Fruit fly (Drosophila melanogaster) S2 (cell line): ENCODE results near the gene CG9799.

ENCODE experiments used
- CG8478 ChIP-seq: fragments of >200 bp; optimal IDR thresholded peaks from 2 replicates; lab custom pipeline; 2018
- CTCF ChIP-seq, 2 experiments: fragments of >200 bp; optimal IDR thresholded peaks; 2 replicates each; lab custom pipeline; 2018

CG9799 gene

DNA sequence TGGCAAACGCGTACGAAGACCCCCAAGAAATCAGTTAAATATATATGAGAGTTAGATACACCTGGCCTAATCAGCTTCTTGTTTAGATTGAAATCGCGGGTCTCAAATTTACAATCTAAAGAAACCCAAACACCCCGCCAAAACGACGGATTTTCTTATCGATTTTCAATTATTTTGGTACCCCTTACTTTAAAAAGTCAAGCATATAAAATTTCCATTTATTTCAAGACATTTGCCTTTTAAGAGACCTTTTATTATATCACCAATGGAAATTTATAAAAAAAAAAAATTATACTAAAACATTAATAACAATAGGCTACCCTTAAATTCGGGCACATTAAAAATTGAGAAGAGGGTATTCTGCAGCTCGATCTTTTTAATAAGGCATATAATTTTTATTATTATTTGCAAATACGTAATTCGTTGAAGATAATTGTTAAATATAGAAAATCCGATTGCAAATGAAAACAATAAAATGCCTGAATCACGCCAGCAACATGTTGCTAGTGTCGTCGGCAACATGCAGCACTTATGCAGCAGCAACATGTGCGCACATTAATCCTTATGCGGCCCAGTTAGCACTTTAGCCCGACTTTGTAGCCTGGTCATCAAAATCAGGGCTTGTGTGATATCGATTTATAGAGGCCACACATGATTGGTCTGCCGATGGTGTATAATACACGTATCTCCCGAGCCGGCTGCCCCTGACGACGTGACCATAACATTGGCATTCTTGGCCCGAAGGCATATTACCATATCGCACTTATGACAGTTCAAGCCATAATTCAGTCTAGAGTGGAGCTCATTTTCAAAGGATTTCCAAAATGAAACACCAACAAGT, 16.4 kb downstream of the CG9799 start, which contains the start of the genes Lip3 and CG34309:
Lip3 (minus strand) TSS at position 65 of the 841 bp plus-strand sequence.
CG34309 (plus strand) TSS at position 791 of the 841 bp plus-strand sequence.
- TF ChIP-seq CTCF (optimal IDR thresholded peaks at IDR 0.05; lab: Kevin White, UChicago) (no peak), CG8478 (lab: Kevin White, UChicago) (no peak)

DNA sequence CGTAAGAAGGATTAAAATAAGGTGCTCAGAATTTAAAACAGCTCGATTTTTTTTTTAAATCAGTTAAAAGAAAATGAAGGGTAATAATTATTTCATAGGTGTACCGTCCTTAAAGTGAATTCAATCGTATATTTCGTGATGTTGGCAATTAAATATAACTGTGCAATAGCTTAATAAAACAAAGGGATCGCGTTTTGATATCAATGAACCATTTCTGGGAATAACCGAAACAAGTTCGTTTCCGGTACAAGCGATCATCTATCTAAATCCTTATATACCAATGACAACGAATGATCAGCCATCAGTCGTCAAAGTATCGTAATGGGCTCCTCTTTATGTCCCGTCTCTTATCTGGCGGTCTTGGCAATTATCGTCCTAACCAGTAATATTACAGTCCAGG, 19.2 kb downstream of the CG9799 start, which contains the start of gene CheA87a:
CheA87a (plus strand) TSS at position 301 of the 400 bp plus-strand sequence.
- TF ChIP-seq CTCF (optimal IDR thresholded peaks at IDR 0.05; lab: Kevin White, UChicago): no peak
- no peak for TF ChIP-seq CG8478 (lab: Kevin White, UChicago)

DNA sequence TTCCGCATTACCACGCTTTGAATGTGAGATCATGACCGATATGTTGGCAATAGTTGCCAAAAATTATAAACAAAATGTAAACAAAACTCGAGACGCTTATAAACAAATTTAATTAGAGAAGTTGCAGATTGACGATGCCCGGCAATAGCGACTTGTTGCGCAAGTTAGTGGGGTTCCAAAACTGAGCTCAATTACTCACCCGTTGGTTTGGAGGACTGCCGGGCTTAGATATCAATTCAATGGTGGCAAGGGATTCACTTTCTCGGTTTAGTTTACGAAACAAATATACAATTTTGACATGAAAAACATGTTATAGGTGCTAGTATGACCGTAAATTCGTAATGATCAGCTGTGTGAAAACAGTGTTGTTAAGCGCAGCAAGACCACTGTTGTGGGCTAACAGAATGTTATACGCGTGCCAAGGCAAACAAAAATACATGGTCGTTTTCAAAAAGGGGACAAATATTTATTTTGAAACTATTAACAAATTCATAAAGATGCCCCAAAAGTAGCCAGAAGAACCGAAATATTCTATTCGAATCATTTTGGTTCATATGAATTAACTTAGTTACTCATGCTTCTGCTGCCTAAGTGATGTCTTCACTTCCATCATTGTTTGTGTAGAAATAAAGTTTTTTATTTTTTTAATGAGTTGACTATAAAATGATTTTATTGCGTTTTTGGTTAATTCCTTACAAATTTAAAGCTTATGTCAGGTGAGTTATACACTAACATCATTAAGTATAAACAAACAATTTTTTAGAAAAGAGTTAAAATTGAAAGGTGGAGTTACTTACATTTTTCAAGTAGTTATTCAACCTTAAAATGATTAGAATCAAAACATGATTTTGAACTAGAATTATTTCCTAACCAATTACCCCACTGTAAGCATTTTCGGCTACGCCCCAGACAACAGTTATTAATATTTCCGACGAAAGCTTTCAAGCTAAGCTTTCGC, 21.7 kb downstream of the CG9799 start, which contains the start of gene Elp6:
Elp6 (minus strand) TSS at position 350 of the 958 bp plus-strand sequence.
- TF ChIP-seq CTCF (optimal IDR thresholded peaks at IDR 0.05; lab: Kevin White, UChicago) (no peak), CG8478 (lab: Kevin White, UChicago) (no peak)

DNA sequence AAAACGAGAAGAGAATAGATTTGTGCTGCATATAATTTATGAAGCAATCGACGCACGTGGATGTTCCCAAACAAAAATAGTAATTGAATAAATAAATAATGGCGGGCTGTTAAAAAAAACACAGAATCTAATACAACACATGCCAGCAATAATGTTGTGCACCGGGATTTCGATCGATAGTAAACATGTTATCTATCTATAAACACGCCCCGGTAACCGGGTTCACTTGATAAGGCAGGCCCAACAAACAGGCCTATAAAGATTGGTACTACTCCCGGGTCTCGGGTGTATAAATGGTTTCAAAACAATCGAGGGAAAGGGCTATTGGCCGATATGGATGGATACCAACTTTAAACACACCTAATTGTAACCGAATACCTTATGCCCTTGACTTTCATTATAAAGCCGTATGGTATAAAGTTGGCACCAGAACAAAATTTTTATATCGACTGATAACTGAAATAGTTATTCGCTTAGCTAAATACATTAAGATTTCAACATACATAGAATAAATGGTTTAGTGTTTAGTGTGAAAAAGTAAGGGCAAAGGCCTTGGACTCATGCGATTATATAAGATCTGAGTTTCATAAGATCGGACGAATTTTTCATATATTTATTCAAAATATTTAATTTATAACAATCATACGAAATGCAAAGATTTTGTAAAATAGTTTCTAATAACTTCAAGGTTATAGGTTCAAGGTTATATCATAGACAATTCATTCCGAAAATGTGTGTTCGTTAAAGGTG, 22.7 kb downstream of the CG9799 start:
- TF ChIP-seq CG8478 (lab: Kevin White, UChicago): no peak
- TF ChIP-seq CTCF (optimal IDR thresholded peaks at IDR 0.05; lab: Kevin White, UChicago): no peak

DNA sequence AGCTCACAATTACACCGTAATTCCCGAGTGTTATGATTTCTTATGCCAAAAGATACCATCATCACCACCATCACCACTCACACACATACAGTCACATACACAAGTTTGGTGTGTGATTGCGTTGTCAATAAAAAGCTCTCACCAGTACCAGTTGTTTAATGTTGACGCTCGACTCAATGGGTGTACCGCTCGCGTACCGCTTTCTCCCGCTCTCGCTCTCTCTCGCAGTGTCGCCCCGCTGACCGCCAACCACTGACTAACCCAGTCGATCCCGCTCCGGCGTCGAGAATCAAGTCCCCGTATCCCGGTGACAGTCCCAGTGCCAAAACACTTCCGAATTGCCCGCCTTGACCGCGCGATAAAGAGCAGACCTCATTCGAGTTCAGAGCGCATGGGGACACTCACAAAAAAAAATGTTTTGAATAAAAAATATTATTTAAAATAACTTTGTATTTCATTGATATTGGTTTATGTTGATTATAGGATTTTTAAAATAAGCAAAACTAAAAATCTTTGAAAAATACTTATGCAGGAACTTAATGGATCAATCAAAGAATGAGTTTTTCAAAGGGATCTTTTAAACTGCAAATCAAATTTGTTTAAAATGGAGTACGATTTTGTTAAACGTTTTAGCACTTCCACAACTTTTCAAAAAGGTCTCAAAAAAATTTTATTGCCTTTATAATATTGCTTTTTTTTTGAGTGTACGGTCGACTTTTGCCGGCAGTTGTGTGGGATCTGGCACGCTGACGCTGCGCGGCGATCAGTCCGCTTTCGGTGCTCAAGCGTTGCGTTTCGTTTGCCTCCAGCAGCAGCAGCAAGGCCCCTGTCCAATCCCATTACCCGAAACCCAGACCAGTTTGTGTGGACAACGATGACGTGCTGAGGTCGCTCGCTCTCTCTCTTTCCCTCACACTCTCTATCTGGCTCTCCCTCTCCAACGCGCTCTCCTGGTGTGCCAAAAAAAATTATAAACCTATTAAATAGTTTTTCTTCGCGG, 24.0 kb downstream of the CG9799 start, which contains the start of gene Dic1:
Dic1 (plus strand) TSS at position 764 of the 1,000 bp plus-strand sequence.
- TF ChIP-seq CTCF (optimal IDR thresholded peaks at IDR 0.05; lab: Kevin White, UChicago) (no peak), CG8478 (lab: Kevin White, UChicago) (no peak)

DNA sequence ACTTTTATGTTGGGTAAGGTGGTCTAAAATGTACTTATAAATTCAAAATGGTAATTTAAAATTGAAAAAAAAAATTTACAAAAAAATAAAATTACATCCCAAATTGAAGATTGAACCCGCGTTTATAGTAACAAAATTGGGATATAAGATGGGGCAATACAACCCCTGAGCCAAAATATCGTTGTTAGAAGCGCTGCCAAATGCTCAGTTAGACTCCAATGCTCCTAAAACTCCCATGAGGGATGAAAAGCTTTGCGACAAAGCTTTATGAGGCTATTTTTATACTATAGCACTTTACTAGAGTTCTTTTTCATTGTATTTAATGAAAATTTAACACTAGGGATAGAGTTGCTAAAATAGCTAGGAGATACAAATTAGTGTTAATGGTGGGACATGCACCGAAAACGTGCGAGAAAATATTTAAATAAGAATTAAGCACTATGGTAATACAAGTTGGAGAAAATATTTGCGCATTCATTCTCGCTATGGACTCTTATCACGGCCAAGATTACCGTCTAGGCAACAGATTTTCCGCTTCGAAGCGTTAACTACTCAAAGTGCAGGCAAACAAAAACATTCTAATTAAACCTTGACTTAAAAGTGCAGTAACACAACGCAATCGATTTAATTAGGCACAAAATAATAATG, 25.0 kb downstream of the CG9799 start:
- no peak for TF ChIP-seq CTCF (optimal IDR thresholded peaks at IDR 0.05; lab: Kevin White, UChicago)
- no peak for TF ChIP-seq CG8478 (lab: Kevin White, UChicago)

DNA sequence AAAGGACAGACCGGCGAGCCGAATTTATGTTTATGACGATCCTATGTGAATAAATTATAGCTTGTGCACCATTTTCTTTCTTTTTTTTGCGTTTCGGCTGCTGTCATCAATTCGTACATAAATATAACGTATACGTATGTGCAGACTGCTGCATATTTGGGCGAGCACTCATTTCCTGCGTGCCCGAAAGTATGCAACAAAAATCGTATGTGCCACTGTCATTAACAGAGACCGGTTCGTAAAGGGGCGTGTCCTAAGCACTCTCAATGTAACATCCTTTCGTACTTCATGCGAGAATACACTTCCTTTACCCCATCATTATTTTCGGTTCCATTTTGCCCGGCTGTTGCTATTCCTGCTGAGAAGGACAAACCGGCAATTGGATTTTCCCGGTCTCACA, 28.4 kb downstream of the CG9799 start:
- TF ChIP-seq CTCF (optimal IDR thresholded peaks at IDR 0.05; lab: Kevin White, UChicago): no peak
- no peak for TF ChIP-seq CG8478 (lab: Kevin White, UChicago)

DNA sequence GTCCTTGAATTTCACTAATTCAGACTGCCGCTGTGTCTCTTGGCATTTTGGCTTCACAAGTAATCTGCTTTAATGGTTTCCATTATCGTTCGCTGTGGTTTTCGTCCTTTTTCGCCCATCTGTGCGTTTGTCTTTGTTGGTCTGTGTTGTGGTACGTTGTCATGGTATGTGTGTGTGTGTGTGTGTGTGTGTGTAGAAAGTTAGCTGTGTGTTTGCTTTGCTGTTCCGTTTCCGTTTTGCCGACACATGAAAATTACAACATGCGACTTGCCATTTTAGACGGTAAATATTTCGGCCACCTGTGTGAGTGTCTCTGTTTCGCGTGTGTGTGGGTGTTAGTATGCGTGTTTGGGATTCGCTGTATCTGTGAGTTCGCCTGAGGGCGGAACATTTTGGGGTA, 31.5 kb downstream of the CG9799 start:
- TF ChIP-seq CG8478 (lab: Kevin White, UChicago) (no peak), CTCF (optimal IDR thresholded peaks at IDR 0.05; lab: Kevin White, UChicago) (no peak)

DNA sequence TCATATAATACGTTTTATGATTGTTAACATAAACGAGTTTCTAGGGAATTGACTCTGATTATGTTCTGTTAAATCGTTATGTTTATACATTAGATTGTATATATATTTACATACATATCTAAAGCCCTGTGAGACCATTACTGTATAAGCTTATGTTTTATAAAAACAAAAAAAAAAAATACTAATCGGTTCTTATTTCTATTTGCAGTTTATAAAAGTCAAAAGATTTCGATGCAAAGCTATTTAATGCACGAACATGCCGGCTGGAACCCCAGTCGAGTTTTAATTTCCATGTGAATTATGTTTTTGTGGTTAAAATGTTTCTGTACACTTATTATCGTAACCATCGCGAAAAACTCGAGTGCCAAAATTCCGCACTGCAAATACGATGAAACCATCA, 35.1 kb downstream of the CG9799 start, which contains the start of gene mthl12:
mthl12 (plus strand) TSS at position 301 of the 400 bp plus-strand sequence.
- TF ChIP-seq CG8478 (lab: Kevin White, UChicago) (no peak), CTCF (optimal IDR thresholded peaks at IDR 0.05; lab: Kevin White, UChicago) (no peak)

DNA sequence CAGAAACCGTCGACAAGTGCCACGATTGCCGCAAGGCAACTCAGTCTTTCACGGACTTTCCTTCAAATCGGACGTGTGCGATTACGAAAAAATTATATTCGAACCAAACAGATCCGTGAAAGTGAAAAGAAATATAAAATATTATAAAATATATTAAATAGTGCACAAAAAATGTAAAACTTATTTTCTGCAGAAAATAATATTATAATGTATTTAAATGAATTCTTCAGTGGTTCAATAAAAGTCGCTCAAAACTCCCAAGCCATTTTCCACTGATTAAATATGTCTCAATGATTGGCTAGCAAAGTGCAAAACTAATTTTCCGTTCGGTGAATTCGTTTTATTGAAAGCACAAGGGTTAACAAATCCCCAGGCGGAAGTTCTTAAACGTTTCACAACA, 50.5 kb downstream of the CG9799 start, which contains the start of gene PK2-R1:
PK2-R1 (plus strand) TSS at position 301 of the 400 bp plus-strand sequence.
- TF ChIP-seq CG8478 (lab: Kevin White, UChicago) (no peak), CTCF (optimal IDR thresholded peaks at IDR 0.05; lab: Kevin White, UChicago) (no peak)
